Worm (Caenorhabditis elegans): ENCODE measurements around the gene acdh-10.

ce11 chrX:17197824-17198223, 16.9 kb downstream of the acdh-10 start:
- no peak for TF ChIP-seq egl-27 (tag; optimal IDR thresholded peaks at IDR 0.05)
- TF ChIP-seq irx-1 (tag; optimal IDR thresholded peaks at IDR 0.05), result no peak
- TF ChIP-seq efl-1 (optimal IDR thresholded peaks at IDR 0.05), result no peak
- TF ChIP-seq efl-1 (GFP tag; optimal IDR thresholded peaks at IDR 0.05 in 1 of 2), result no peak
- no peak for TF ChIP-seq nhr-84 (tag; optimal IDR thresholded peaks at IDR 0.05)
- TF ChIP-seq nhr-77 (tag; optimal IDR thresholded peaks at IDR 0.05), result no peak
- TF ChIP-seq jun-1 (tag; optimal IDR thresholded peaks at IDR 0.05), result no peak
- TF ChIP-seq nhr-76 (tag; optimal IDR thresholded peaks at IDR 0.05), result no peak
- TF ChIP-seq C04F5.9 (tag; optimal IDR thresholded peaks at IDR 0.05), result no peak
